Worm (Caenorhabditis elegans) whole organism, early embryonic: ENCODE results near the gene spe-41.

ENCODE experiments used
- B0310.2 ChIP-seq: sonication (generic microtip); optimal IDR thresholded peaks from 2 replicates; lab custom pipeline; 2016; ENCODE audit warnings: mild to moderate bottlenecking, missing genetic modification characterization, missing compliant biosample characterization
- aly-1 ChIP-seq: sonication (generic microtip); optimal IDR thresholded peaks from 2 replicates; lab custom pipeline; 2016; ENCODE audit warnings: missing genetic modification characterization, missing compliant biosample characterization
- ama-1 ChIP-seq: fragments of 150-350 bp; optimal IDR thresholded peaks from 2 replicates; lab custom pipeline; 2014
- ceh-13 ChIP-seq: fragments of 200-800 bp; sonication (Bioruptor generic); optimal IDR thresholded peaks from 2 replicates; lab custom pipeline; 2018; ENCODE audit warnings: mild to moderate bottlenecking, missing genetic modification characterization, missing compliant biosample characterization
- ceh-36 ChIP-seq: sonication (generic microtip); optimal IDR thresholded peaks from 2 replicates; lab custom pipeline; 2016; ENCODE audit warnings: missing genetic modification characterization, inconsistent platforms, missing compliant biosample characterization
- pes-1 ChIP-seq: fragments of 200-800 bp; sonication (Bioruptor generic); IDR thresholded peaks from 2 replicates; pipeline ENCODE4 v1.3.6; 2022; ENCODE audit warnings: missing genetic modification reagents, missing genetic modification characterization, missing compliant biosample characterization
- sea-1 ChIP-seq: fragments of 200-800 bp; sonication (Bioruptor generic); conservative IDR thresholded peaks from 2 replicates; pipeline ENCODE4 v1.3.6; 2022; ENCODE audit warnings: missing genetic modification characterization, missing compliant biosample characterization
- tbx-11 ChIP-seq: fragments of 200-800 bp; sonication (Bioruptor generic); IDR thresholded peaks from 2 replicates; pipeline ENCODE4 v1.3.6; 2022; ENCODE audit warnings: missing genetic modification characterization, missing compliant biosample characterization
- tbx-37 ChIP-seq: fragments of 200-800 bp; sonication (Bioruptor generic); conservative IDR thresholded peaks from 2 replicates; pipeline ENCODE4 v1.3.6; 2022; ENCODE audit warnings: missing genetic modification reagents, missing genetic modification characterization, missing compliant biosample characterization

- TF ChIP-seq tbx-11, result peak; percentile 57; the same call in 1 of the 2 replicates
- no peak for TF ChIP-seq ama-1 (lab: Kevin White, UChicago)
- no peak for TF ChIP-seq ceh-13 (GFP tag; lab: Kevin White, UChicago)
- peak; percentile 52 for TF ChIP-seq ceh-36 (tag; lab: Kevin White, UChicago)
- TF ChIP-seq aly-1 (tag; lab: Kevin White, UChicago), result no peak
- no peak; the same call in 1 of the 2 replicates for TF ChIP-seq sea-1 (GFP tag; lab: Robert Waterston, UW)
- no peak; the same call in 1 of the 2 replicates for TF ChIP-seq tbx-37
- no peak for TF ChIP-seq B0310.2 (tag; lab: Kevin White, UChicago)
- TF ChIP-seq pes-1 (GFP tag; lab: Robert Waterston, UW), result peak; percentile 78
These were observed 54.5 kb downstream of the spe-41 start, which contains the start of the genes elmd-1 and hecw-1 for ce11 chrIII:3389426-3390020.
